Fruit fly (Drosophila melanogaster): Measurements from ENCODE around the gene mtTFB1.

dm6 chr3L:11689832-11690602 lies 18.8 kb upstream of the mtTFB1 start:
- TF ChIP-seq insv (optimal IDR thresholded peaks at IDR 0.05) (no peak), psq (optimal IDR thresholded peaks at IDR 0.05) (no peak)
